Fruit fly (Drosophila melanogaster) whole organism, embryonic: ENCODE results near the gene CG7006.
A peak's percentile ranks its signal among the peaks of the same experiment; 100 is the strongest.

Source experiments
- Ada2b ChIP-seq: fragments of 200-800 bp; sonication (Bioruptor generic); IDR thresholded peaks from 2 replicates; pipeline ENCODE4 v1.3.6; 2022; ENCODE audit warnings: missing biosample characterization, missing genetic modification characterization
- Antp ChIP-seq: fragments of 200-800 bp; sonication (Bioruptor generic); optimal IDR thresholded peaks from 3 replicates; lab custom pipeline; 2016; ENCODE audit warnings: missing biosample characterization, missing genetic modification characterization
- BEAF-32 ChIP-seq: fragments of 200-800 bp; sonication (Bioruptor generic); optimal IDR thresholded peaks from 3 replicates; lab custom pipeline; 2017; ENCODE audit warnings: missing biosample characterization, missing genetic modification characterization, mild to moderate bottlenecking, moderate library complexity, missing genetic modification reagents
- Bdp1 ChIP-seq: fragments of 200-800 bp; sonication (Bioruptor generic); optimal IDR thresholded peaks from 3 replicates; lab custom pipeline; 2016; ENCODE audit warnings: missing biosample characterization, missing genetic modification characterization
- CG10147 ChIP-seq: fragments of 200-800 bp; sonication (Bioruptor generic); optimal IDR thresholded peaks from 2 replicates; lab custom pipeline; 2019; ENCODE audit warnings: missing biosample characterization, mild to moderate bottlenecking, missing genetic modification characterization, moderate library complexity
- CG11695 ChIP-seq: fragments of 200-800 bp; sonication (Bioruptor generic); IDR thresholded peaks from 3 replicates; pipeline ENCODE4 v1.3.6; 2022; ENCODE audit warnings: missing biosample characterization, missing genetic modification characterization
- CG11723 ChIP-seq: fragments of 200-800 bp; sonication (Bioruptor generic); optimal IDR thresholded peaks from 2 replicates; lab custom pipeline; 2017; ENCODE audit warnings: missing biosample characterization, mild to moderate bottlenecking, missing genetic modification characterization
- CG12236 ChIP-seq: fragments of 200-800 bp; sonication (Bioruptor generic); optimal IDR thresholded peaks from 2 replicates; lab custom pipeline; 2016; ENCODE audit warnings: missing biosample characterization, missing genetic modification characterization
- CG12391 ChIP-seq: fragments of 200-800 bp; sonication (Bioruptor generic); optimal IDR thresholded peaks from 3 replicates; lab custom pipeline; 2018; ENCODE audit warnings: missing biosample characterization, mild to moderate bottlenecking, missing genetic modification characterization, moderate library complexity
- CG13296 ChIP-seq: fragments of 200-800 bp; sonication (Bioruptor generic); optimal IDR thresholded peaks from 3 replicates; lab custom pipeline; 2018; ENCODE audit warnings: missing biosample characterization, mild to moderate bottlenecking, missing genetic modification characterization
- CG15514 ChIP-seq: fragments of 200-800 bp; sonication (Bioruptor generic); optimal IDR thresholded peaks from 3 replicates; lab custom pipeline; 2017; ENCODE audit warnings: missing biosample characterization, missing genetic modification characterization, mild to moderate bottlenecking, moderate library complexity, missing genetic modification reagents
- CG1602 ChIP-seq: fragments of 200-800 bp; sonication (Bioruptor generic); optimal IDR thresholded peaks from 3 replicates; lab custom pipeline; 2016; ENCODE audit warnings: missing biosample characterization, missing genetic modification characterization
- CG16813 ChIP-seq: fragments of 200-800 bp; sonication (Bioruptor generic); IDR thresholded peaks from 3 replicates; pipeline ENCODE4 v1.3.6; 2022; ENCODE audit warnings: missing biosample characterization, missing genetic modification characterization; ENCODE audit not compliant: partially characterized antibody
- CG2199 ChIP-seq: fragments of 200-800 bp; sonication (Bioruptor generic); IDR thresholded peaks from 3 replicates; pipeline ENCODE4 v1.3.6; 2022; ENCODE audit warnings: missing biosample characterization, missing genetic modification characterization
- CG2202 ChIP-seq: fragments of 200-800 bp; sonication (Bioruptor generic); optimal IDR thresholded peaks from 2 replicates; lab custom pipeline; 2018; ENCODE audit warnings: missing biosample characterization, mild to moderate bottlenecking, missing genetic modification characterization
- CG4404 ChIP-seq: fragments of 200-800 bp; sonication (Bioruptor generic); IDR thresholded peaks from 2 replicates; pipeline ENCODE4 v1.3.6; 2022; ENCODE audit warnings: missing biosample characterization, missing genetic modification characterization
- CG4707 ChIP-seq: fragments of 200-800 bp; sonication (Bioruptor generic); optimal IDR thresholded peaks from 2 replicates; lab custom pipeline; 2018; ENCODE audit warnings: missing biosample characterization, mild to moderate bottlenecking, missing genetic modification characterization, moderate library complexity
- CG4820 ChIP-seq: fragments of 200-800 bp; sonication (Bioruptor generic); optimal IDR thresholded peaks from 3 replicates; lab custom pipeline; 2016; ENCODE audit warnings: missing biosample characterization, missing genetic modification characterization
- CG6175 ChIP-seq: fragments of 200-800 bp; sonication (Bioruptor generic); IDR thresholded peaks from 3 replicates; pipeline ENCODE4 v1.3.6; 2022; ENCODE audit warnings: missing biosample characterization, missing genetic modification characterization
- CG6254 ChIP-seq: fragments of 200-800 bp; sonication (Bioruptor generic); optimal IDR thresholded peaks from 3 replicates; lab custom pipeline; 2017; ENCODE audit warnings: mild to moderate bottlenecking, missing biosample characterization, missing genetic modification reagents, missing genetic modification characterization
- CG7963 ChIP-seq: fragments of 200-800 bp; sonication (Bioruptor generic); IDR thresholded peaks from 3 replicates; pipeline ENCODE4 v1.3.6; 2022; ENCODE audit warnings: missing biosample characterization, missing genetic modification characterization; ENCODE audit not compliant: partially characterized antibody
- CG8281 ChIP-seq: fragments of 200-800 bp; sonication (Bioruptor generic); optimal IDR thresholded peaks from 2 replicates; lab custom pipeline; 2018; ENCODE audit warnings: missing biosample characterization, mild to moderate bottlenecking, missing genetic modification characterization, moderate library complexity
- CG9215 ChIP-seq: fragments of 200-800 bp; sonication (Bioruptor generic); IDR thresholded peaks from 2 replicates; pipeline ENCODE4 v1.3.6; 2022; ENCODE audit warnings: missing biosample characterization, missing genetic modification characterization
- CG9609 ChIP-seq: fragments of 200-800 bp; sonication (Bioruptor generic); optimal IDR thresholded peaks from 3 replicates; lab custom pipeline; 2016; ENCODE audit warnings: missing biosample characterization, missing genetic modification characterization
- CG9797 ChIP-seq: fragments of 200-800 bp; sonication (Bioruptor generic); optimal IDR thresholded peaks from 3 replicates; lab custom pipeline; 2018; ENCODE audit warnings: missing biosample characterization, mild to moderate bottlenecking, missing genetic modification characterization
- CHES-1-like ChIP-seq: fragments of 200-800 bp; sonication (Bioruptor generic); optimal IDR thresholded peaks from 2 replicates; lab custom pipeline; 2016; ENCODE audit warnings: missing biosample characterization, missing genetic modification characterization
- E2f1 ChIP-seq: fragments of 200-800 bp; sonication (Bioruptor generic); IDR thresholded peaks from 2 replicates; pipeline ENCODE4 v1.3.6; 2022; ENCODE audit warnings: missing biosample characterization, missing genetic modification characterization
- E2f2 ChIP-seq: fragments of 200-800 bp; sonication (Bioruptor generic); IDR thresholded peaks from 2 replicates; pipeline ENCODE4 v1.3.6; 2022; ENCODE audit warnings: missing biosample characterization, missing genetic modification characterization
- H2.0 ChIP-seq: fragments of 200-800 bp; sonication (Bioruptor generic); IDR thresholded peaks from 2 replicates; pipeline ENCODE4 v1.3.6; 2022; ENCODE audit warnings: missing biosample characterization, missing genetic modification characterization
- Hey ChIP-seq: fragments of 200-800 bp; sonication (Bioruptor generic); optimal IDR thresholded peaks from 3 replicates; lab custom pipeline; 2018; ENCODE audit warnings: missing biosample characterization, mild to moderate bottlenecking, missing genetic modification characterization
- Hmr ChIP-seq: fragments of 200-800 bp; sonication (Bioruptor generic); optimal IDR thresholded peaks from 3 replicates; lab custom pipeline; 2017; ENCODE audit warnings: mild to moderate bottlenecking, missing biosample characterization, missing genetic modification reagents, missing genetic modification characterization
- MESR4 ChIP-seq: fragments of 200-800 bp; sonication (Bioruptor generic); optimal IDR thresholded peaks from 2 replicates; lab custom pipeline; 2018; ENCODE audit warnings: missing biosample characterization, mild to moderate bottlenecking, missing genetic modification characterization, moderate library complexity
- Pdp1 ChIP-seq, 2 experiments: fragments of 200-800 bp; sonication (Bioruptor generic); optimal IDR thresholded peaks; 3 replicates each; lab custom pipeline; 2016; ENCODE audit warnings: missing biosample characterization in 2 of 2, missing genetic modification characterization in 2 of 2, mild to moderate bottlenecking in 1 of 2, moderate library complexity in 1 of 2
- Scr ChIP-seq: fragments of 200-800 bp; sonication (Bioruptor generic); IDR thresholded peaks from 2 replicates; pipeline ENCODE4 v1.3.6; 2022; ENCODE audit warnings: missing biosample characterization, missing genetic modification characterization; ENCODE audit not compliant: partially characterized antibody
- Side ChIP-seq: fragments of 200-800 bp; sonication (Bioruptor generic); optimal IDR thresholded peaks from 2 replicates; lab custom pipeline; 2016; ENCODE audit warnings: missing biosample characterization, missing genetic modification characterization
- Six4 ChIP-seq: fragments of 200-800 bp; sonication (Bioruptor generic); optimal IDR thresholded peaks from 2 replicates; lab custom pipeline; 2016; ENCODE audit warnings: missing biosample characterization, missing genetic modification characterization
- Spps ChIP-seq: fragments of 200-800 bp; sonication (Bioruptor generic); optimal IDR thresholded peaks from 2 replicates; lab custom pipeline; 2018; ENCODE audit warnings: missing biosample characterization, mild to moderate bottlenecking, missing genetic modification characterization
- Ssrp ChIP-seq: fragments of 200-800 bp; sonication (Bioruptor generic); optimal IDR thresholded peaks from 2 replicates; lab custom pipeline; 2018; ENCODE audit warnings: missing biosample characterization, mild to moderate bottlenecking, missing genetic modification characterization, moderate library complexity
- TFAM ChIP-seq: fragments of 200-800 bp; sonication (Bioruptor generic); optimal IDR thresholded peaks from 2 replicates; lab custom pipeline; 2017; ENCODE audit warnings: missing biosample characterization, missing genetic modification characterization, inconsistent platforms
- dysf ChIP-seq: fragments of 200-800 bp; sonication (Bioruptor generic); IDR thresholded peaks from 3 replicates; pipeline ENCODE4 v1.3.6; 2022; ENCODE audit warnings: missing biosample characterization, missing genetic modification characterization
- emc ChIP-seq: fragments of 200-800 bp; sonication (Bioruptor generic); optimal IDR thresholded peaks from 2 replicates; lab custom pipeline; 2016; ENCODE audit warnings: missing biosample characterization, missing genetic modification characterization
- fd96Cb ChIP-seq: fragments of 200-800 bp; sonication (Bioruptor generic); optimal IDR thresholded peaks from 2 replicates; lab custom pipeline; 2018; ENCODE audit warnings: missing biosample characterization, mild to moderate bottlenecking, missing genetic modification characterization, moderate library complexity
- gfzf ChIP-seq: fragments of 200-800 bp; sonication (Bioruptor generic); optimal IDR thresholded peaks from 2 replicates; lab custom pipeline; 2016; ENCODE audit warnings: missing biosample characterization, mild to moderate bottlenecking, missing genetic modification characterization, moderate library complexity
- her ChIP-seq: fragments of 200-800 bp; sonication (Bioruptor generic); optimal IDR thresholded peaks from 2 replicates; lab custom pipeline; 2016; ENCODE audit warnings: missing biosample characterization, missing genetic modification characterization
- jumu ChIP-seq: fragments of 200-800 bp; sonication (Bioruptor generic); optimal IDR thresholded peaks from 3 replicates; lab custom pipeline; 2016; ENCODE audit warnings: missing biosample characterization, missing genetic modification characterization
- klu ChIP-seq: fragments of 200-800 bp; sonication (Bioruptor generic); IDR thresholded peaks from 2 replicates; pipeline ENCODE4 v1.3.6; 2022; ENCODE audit warnings: missing biosample characterization, missing genetic modification characterization
- p53 ChIP-seq: fragments of 200-800 bp; sonication (Bioruptor generic); optimal IDR thresholded peaks from 2 replicates; lab custom pipeline; 2016; ENCODE audit warnings: missing biosample characterization, missing genetic modification characterization
- pb ChIP-seq: fragments of 200-800 bp; sonication (Bioruptor generic); optimal IDR thresholded peaks from 3 replicates; lab custom pipeline; 2016; ENCODE audit warnings: missing biosample characterization, missing genetic modification characterization
- sna ChIP-seq: fragments of 200-800 bp; sonication (Bioruptor generic); IDR thresholded peaks from 2 replicates; pipeline ENCODE4 v1.3.6; 2022; ENCODE audit warnings: missing biosample characterization, missing genetic modification characterization; ENCODE audit not compliant: partially characterized antibody

The CG7006 gene

dm6 chr3R:24813637-24814301, 36.7 kb upstream of the CG7006 start, which contains the start of the genes lili and CG34150 (continued):
- TF ChIP-seq CG2202 (tag; lab: Kevin White, UChicago) (peak; percentile 32), CG4404 (GFP tag; lab: Robert Waterston, UW) (peak; percentile 40; the same call in 1 of the 2 replicates), Six4 (peak; percentile 77), p53 (GFP tag; lab: Kevin White, UChicago) (peak; percentile 50), Hmr (GFP tag; lab: Kevin White, UChicago) (peak; percentile 58), CG13296 (GFP tag; lab: Kevin White, UChicago) (peak; percentile 74), Scr (peak; percentile 84), pb (GFP tag; lab: Kevin White, UChicago) (no peak), CG10147 (peak; percentile 70), emc (GFP tag; lab: Kevin White, UChicago) (peak; percentile 28), Ssrp (tag; lab: Kevin White, UChicago) (peak; percentile 65), CG12236 (GFP tag; lab: Kevin White, UChicago) (peak; percentile 42), gfzf (GFP tag; lab: Kevin White, UChicago) (peak; percentile 35), Hey (no peak), CG4707 (GFP tag; lab: Kevin White, UChicago) (no peak), E2f2 (peak; percentile 76), Bdp1 (GFP tag; lab: Kevin White, UChicago) (peak; percentile 61), CG6175 (GFP tag; lab: Robert Waterston, UW) (no peak), Side (peak; percentile 55), BEAF-32 (GFP tag; lab: Kevin White, UChicago) (peak; percentile 83), her (GFP tag; lab: Kevin White, UChicago) (no peak), CG7963 (GFP tag; lab: Robert Waterston, UW) (peak; percentile 60; the same call in 1 of the 3 replicates), CG11695 (GFP tag; lab: Robert Waterston, UW) (no peak), klu (GFP tag; lab: Robert Waterston, UW) (peak; percentile 69), fd96Cb (tag; lab: Kevin White, UChicago) (peak; percentile 36), CG8281 (tag; lab: Kevin White, UChicago) (peak; percentile 36), CG16813 (peak; percentile 78), Spps (tag; lab: Kevin White, UChicago) (peak; percentile 43), TFAM (GFP tag; lab: Kevin White, UChicago) (no peak), sna (GFP tag; lab: Robert Waterston, UW) (peak; percentile 72; the same call in 1 of the 2 replicates), Antp (GFP tag; lab: Kevin White, UChicago) (peak; percentile 55), CG11723 (GFP tag; lab: Kevin White, UChicago) (peak; percentile 11), CG1602 (peak; percentile 70), CG12391 (peak; percentile 93), CG9797 (peak; percentile 46), CG9609 (peak; percentile 69), CG6254 (peak; percentile 15), CG15514 (GFP tag; lab: Kevin White, UChicago) (peak; percentile 79), Pdp1 (GFP tag; optimal IDR thresholded peaks at IDR 0.05; lab: Kevin White, UChicago) (peak; percentile 65 to 66), CG4820 (peak; percentile 74), Ada2b (peak; percentile 63; the same call in 1 of the 2 replicates), CG2199 (GFP tag; lab: Robert Waterston, UW) (no peak), jumu (peak; percentile 33), dysf (GFP tag; lab: Robert Waterston, UW) (peak; percentile 66), CG9215 (GFP tag; lab: Robert Waterston, UW) (peak; percentile 73), MESR4 (GFP tag; lab: Kevin White, UChicago) (peak; percentile 65), CHES-1-like (peak; percentile 80), E2f1 (GFP tag; lab: Robert Waterston, UW) (peak; percentile 43; the same call in 1 of the 2 replicates), H2.0 (GFP tag; lab: Robert Waterston, UW) (0 out of 2 replicates have a peak, but pooled peaks have one; percentile 25)
